Fruit fly (Drosophila melanogaster) whole organism, embryonic: ENCODE results near the gene CG4957.

ENCODE experiments used
- ATbp ChIP-seq: fragments of 200-800 bp; sonication (Bioruptor generic); optimal IDR thresholded peaks from 2 replicates; lab custom pipeline; 2017; ENCODE audit warnings: missing biosample characterization, mild to moderate bottlenecking, missing genetic modification characterization, missing genetic modification reagents
- Aef1 ChIP-seq: fragments of 200-800 bp; sonication (Bioruptor generic); IDR thresholded peaks from 3 replicates; pipeline ENCODE4 v1.3.6; 2022; ENCODE audit warnings: missing biosample characterization, missing genetic modification characterization
- Blimp-1 ChIP-seq: fragments of 200-800 bp; sonication (Bioruptor generic); optimal IDR thresholded peaks from 3 replicates; lab custom pipeline; 2018; ENCODE audit warnings: missing biosample characterization, missing genetic modification characterization, mild to moderate bottlenecking, moderate library complexity, missing genetic modification reagents
- BtbVII ChIP-seq: fragments of 200-800 bp; sonication (Bioruptor generic); optimal IDR thresholded peaks from 3 replicates; lab custom pipeline; 2017; ENCODE audit warnings: missing biosample characterization, mild to moderate bottlenecking, missing genetic modification characterization
- CG11696 ChIP-seq: fragments of 200-800 bp; sonication (Bioruptor generic); IDR thresholded peaks from 2 replicates; pipeline ENCODE4 v1.3.6; 2022; ENCODE audit warnings: missing biosample characterization, missing genetic modification characterization
- CG12391 ChIP-seq: fragments of 200-800 bp; sonication (Bioruptor generic); optimal IDR thresholded peaks from 3 replicates; lab custom pipeline; 2018; ENCODE audit warnings: missing biosample characterization, mild to moderate bottlenecking, missing genetic modification characterization, moderate library complexity
- CG14965 ChIP-seq: fragments of 200-800 bp; sonication (Bioruptor generic); optimal IDR thresholded peaks from 2 replicates; lab custom pipeline; 2016; ENCODE audit warnings: missing biosample characterization, missing genetic modification characterization, borderline replicate concordance
- CG15479 ChIP-seq: fragments of 200-800 bp; sonication (Bioruptor generic); optimal IDR thresholded peaks from 3 replicates; lab custom pipeline; 2019; ENCODE audit warnings: missing biosample characterization, mild to moderate bottlenecking, missing genetic modification characterization, moderate library complexity
- CG15601 ChIP-seq: fragments of 200-800 bp; sonication (Bioruptor generic); optimal IDR thresholded peaks from 3 replicates; lab custom pipeline; 2019; ENCODE audit warnings: missing biosample characterization, mild to moderate bottlenecking, missing genetic modification characterization, moderate library complexity
- CG3281 ChIP-seq: fragments of 200-800 bp; sonication (Bioruptor generic); optimal IDR thresholded peaks from 3 replicates; lab custom pipeline; 2017; ENCODE audit warnings: missing biosample characterization, mild to moderate bottlenecking, missing genetic modification characterization
- CG3838 ChIP-seq: fragments of 200-800 bp; sonication (Bioruptor generic); optimal IDR thresholded peaks from 3 replicates; lab custom pipeline; 2016; ENCODE audit warnings: missing biosample characterization, missing genetic modification characterization
- CG6683 ChIP-seq: fragments of 200-800 bp; sonication (Bioruptor generic); optimal IDR thresholded peaks from 2 replicates; lab custom pipeline; 2017; ENCODE audit warnings: missing biosample characterization, mild to moderate bottlenecking, missing genetic modification characterization, missing genetic modification reagents
- CG6791 ChIP-seq: fragments of 200-800 bp; sonication (Bioruptor generic); IDR thresholded peaks from 3 replicates; pipeline ENCODE4 v1.3.6; 2022; ENCODE audit warnings: missing biosample characterization, missing genetic modification characterization; ENCODE audit not compliant: partially characterized antibody
- CG8388 ChIP-seq: fragments of 200-800 bp; sonication (Bioruptor generic); optimal IDR thresholded peaks from 2 replicates; lab custom pipeline; 2019; ENCODE audit warnings: missing biosample characterization, mild to moderate bottlenecking, missing genetic modification characterization, moderate library complexity
- Drgx ChIP-seq: fragments of 200-800 bp; sonication (Bioruptor generic); IDR thresholded peaks from 2 replicates; pipeline ENCODE4 v1.3.6; 2022; ENCODE audit warnings: missing biosample characterization, missing genetic modification characterization
- Hey ChIP-seq: fragments of 200-800 bp; sonication (Bioruptor generic); optimal IDR thresholded peaks from 3 replicates; lab custom pipeline; 2018; ENCODE audit warnings: missing biosample characterization, mild to moderate bottlenecking, missing genetic modification characterization
- MTF-1 ChIP-seq: fragments of 200-800 bp; sonication (Bioruptor generic); optimal IDR thresholded peaks from 2 replicates; lab custom pipeline; 2018; ENCODE audit warnings: missing biosample characterization, mild to moderate bottlenecking, missing genetic modification characterization, borderline replicate concordance
- Mes4 ChIP-seq: fragments of 200-800 bp; sonication (Bioruptor generic); optimal IDR thresholded peaks from 2 replicates; lab custom pipeline; 2016; ENCODE audit warnings: missing biosample characterization, missing genetic modification characterization
- Myb ChIP-seq: fragments of 200-800 bp; sonication (Bioruptor generic); optimal IDR thresholded peaks from 2 replicates; lab custom pipeline; 2016; ENCODE audit warnings: missing biosample characterization, missing genetic modification characterization
- Sox102F ChIP-seq: fragments of 200-800 bp; sonication (Bioruptor generic); optimal IDR thresholded peaks from 2 replicates; lab custom pipeline; 2018; ENCODE audit warnings: missing biosample characterization, mild to moderate bottlenecking, missing genetic modification characterization, moderate library complexity
- Sry-β ChIP-seq: fragments of 200-800 bp; sonication (Bioruptor generic); optimal IDR thresholded peaks from 2 replicates; lab custom pipeline; 2018; ENCODE audit warnings: missing biosample characterization, mild to moderate bottlenecking, missing genetic modification characterization, moderate library complexity
- ab ChIP-seq: fragments of 200-800 bp; sonication (Bioruptor generic); optimal IDR thresholded peaks from 2 replicates; lab custom pipeline; 2016; ENCODE audit warnings: missing biosample characterization, missing genetic modification characterization
- az2 ChIP-seq: fragments of 200-800 bp; sonication (Bioruptor generic); optimal IDR thresholded peaks from 3 replicates; lab custom pipeline; 2016; ENCODE audit warnings: missing biosample characterization, missing genetic modification characterization
- bowl ChIP-seq: fragments of 200-800 bp; sonication (Bioruptor generic); IDR thresholded peaks from 2 replicates; pipeline ENCODE4 v1.3.6; 2022; ENCODE audit warnings: missing biosample characterization, missing genetic modification characterization
- chm ChIP-seq: fragments of 200-800 bp; sonication (Bioruptor generic); IDR thresholded peaks from 2 replicates; pipeline ENCODE4 v1.3.6; 2022; ENCODE audit warnings: missing biosample characterization, missing genetic modification characterization
- eve ChIP-seq, 2 experiments: fragments of >200 bp; optimal IDR thresholded peaks; 2 replicates each; lab custom pipeline; 2017; ENCODE audit warnings: missing biosample characterization in 2 of 2, missing genetic modification characterization in 2 of 2
- ftz-f1 ChIP-seq: fragments of 200-800 bp; sonication (Bioruptor generic); optimal IDR thresholded peaks from 2 replicates; lab custom pipeline; 2016; ENCODE audit warnings: missing biosample characterization, missing genetic modification characterization
- gcm2 ChIP-seq: fragments of 200-800 bp; sonication (Bioruptor generic); optimal IDR thresholded peaks from 2 replicates; lab custom pipeline; 2016; ENCODE audit warnings: missing biosample characterization, missing genetic modification characterization
- gfzf ChIP-seq: fragments of 200-800 bp; sonication (Bioruptor generic); optimal IDR thresholded peaks from 2 replicates; lab custom pipeline; 2016; ENCODE audit warnings: missing biosample characterization, mild to moderate bottlenecking, missing genetic modification characterization, moderate library complexity
- gsb ChIP-seq: fragments of 200-800 bp; sonication (Bioruptor generic); IDR thresholded peaks from 2 replicates; pipeline ENCODE4 v1.3.6; 2022; ENCODE audit warnings: missing biosample characterization, missing genetic modification characterization
- lola ChIP-seq, 3 experiments: fragments of >200 bp in 2 of 3; fragments of 200-800 bp in 1 of 3; sonication (Bioruptor generic) in 1 of 3; optimal IDR thresholded peaks; 2 replicates each; lab custom pipeline; 2017 to 2019; ENCODE audit warnings: missing biosample characterization in 3 of 3, missing genetic modification characterization in 3 of 3, mild to moderate bottlenecking in 1 of 3, moderate library complexity in 1 of 3
- luna ChIP-seq: fragments of 200-800 bp; sonication (Bioruptor generic); optimal IDR thresholded peaks from 2 replicates; lab custom pipeline; 2016; ENCODE audit warnings: missing biosample characterization, missing genetic modification characterization
- org-1 ChIP-seq: fragments of 200-800 bp; sonication (Bioruptor generic); optimal IDR thresholded peaks from 2 replicates; lab custom pipeline; 2017; ENCODE audit warnings: missing biosample characterization, missing genetic modification characterization
- pita ChIP-seq: fragments of 200-800 bp; sonication (Bioruptor generic); optimal IDR thresholded peaks from 2 replicates; lab custom pipeline; 2017; ENCODE audit warnings: missing biosample characterization, mild to moderate bottlenecking, missing genetic modification characterization
- psq ChIP-seq: fragments of 200-800 bp; sonication (Bioruptor generic); optimal IDR thresholded peaks from 2 replicates; lab custom pipeline; 2017; ENCODE audit warnings: missing biosample characterization, missing genetic modification characterization
- sc ChIP-seq, 3 experiments: fragments of >200 bp in 2 of 3; fragments of 200-800 bp in 1 of 3; sonication (Bioruptor generic) in 1 of 3; optimal IDR thresholded peaks; 2 replicates in 2 of 3; 3 replicates in 1 of 3; lab custom pipeline; 2017; ENCODE audit warnings: mild to moderate bottlenecking in 1 of 3, missing biosample characterization in 1 of 3, missing genetic modification characterization in 1 of 3, missing genetic modification reagents in 1 of 3
- stc ChIP-seq: fragments of 200-800 bp; sonication (Bioruptor generic); IDR thresholded peaks from 2 replicates; pipeline ENCODE4 v1.3.6; 2022; ENCODE audit warnings: missing biosample characterization, missing genetic modification characterization

The CG4957 gene

DNA sequence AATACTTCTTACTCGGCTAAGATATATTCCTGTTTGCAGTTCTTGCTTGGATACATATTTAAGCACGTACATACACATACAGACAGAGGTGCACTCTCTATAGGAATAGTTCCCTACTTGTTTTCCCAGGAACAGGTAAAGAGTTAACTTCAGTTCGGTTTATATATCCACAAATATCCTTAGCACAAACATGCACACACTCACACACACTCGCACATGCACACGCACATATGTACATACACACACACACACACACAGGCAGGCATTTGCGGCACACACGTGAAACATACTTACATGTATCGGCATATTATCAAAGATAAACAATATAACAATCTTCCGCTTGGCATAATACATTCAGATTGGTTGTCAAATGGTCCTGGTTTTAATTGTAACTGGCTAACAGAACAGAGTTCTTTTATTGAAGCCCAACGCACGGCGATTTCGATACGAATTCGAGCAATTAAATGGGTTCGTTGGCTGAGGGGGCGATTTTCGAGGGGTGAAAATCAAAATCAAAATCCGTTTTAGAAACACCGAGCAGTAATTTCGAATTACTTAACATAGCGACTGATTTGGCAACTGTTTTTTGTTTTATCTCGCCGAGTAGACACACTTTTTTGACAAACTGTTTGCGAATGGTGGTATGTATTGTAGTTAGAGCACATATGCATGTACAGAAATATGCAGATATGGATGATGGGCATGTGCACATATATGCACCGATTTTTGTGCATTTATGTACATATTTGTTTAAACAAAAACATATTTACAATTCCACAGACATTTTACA is 8.5 kb upstream of the CG4957 start (continued):
- no peak for TF ChIP-seq stc
- TF ChIP-seq CG6683 (GFP tag; lab: Kevin White, UChicago): no peak
- TF ChIP-seq gcm2 (GFP tag; lab: Kevin White, UChicago): no peak
- TF ChIP-seq Sry-β (GFP tag; lab: Kevin White, UChicago): no peak
- no peak for TF ChIP-seq Hey (tag; lab: Kevin White, UChicago)
- no peak for TF ChIP-seq Sox102F
- TF ChIP-seq psq (GFP tag; lab: Kevin White, UChicago): no peak
- no peak for TF ChIP-seq gfzf (GFP tag; lab: Kevin White, UChicago)
- TF ChIP-seq CG15479: peak; percentile 47
- TF ChIP-seq Mes4 (GFP tag; lab: Kevin White, UChicago): no peak
- no peak for TF ChIP-seq chm (GFP tag; lab: Robert Waterston, UW)
- TF ChIP-seq bowl (GFP tag; lab: Robert Waterston, UW): no peak
- no peak for TF ChIP-seq gsb (GFP tag; lab: Robert Waterston, UW)
- no peak for TF ChIP-seq pita (GFP tag; lab: Kevin White, UChicago)
- TF ChIP-seq CG12391 (tag; lab: Kevin White, UChicago): no peak
- peak; percentile 99 for TF ChIP-seq CG8388 (GFP tag; lab: Kevin White, UChicago)
- TF ChIP-seq luna (GFP tag; lab: Kevin White, UChicago): no peak
- TF ChIP-seq ab: no peak
- no peak for TF ChIP-seq CG15601 (tag; lab: Kevin White, UChicago)
- no peak for TF ChIP-seq Aef1 (GFP tag; lab: Robert Waterston, UW)
- TF ChIP-seq Drgx: 0 out of 2 replicates have a peak, but pooled peaks have one; percentile 27
- peak in 1 of 2 experiments; percentile 36 for TF ChIP-seq eve (GFP tag; optimal IDR thresholded peaks at IDR 0.05; lab: Kevin White, UChicago)
- TF ChIP-seq org-1 (GFP tag; lab: Kevin White, UChicago): no peak
- no peak for TF ChIP-seq az2 (GFP tag; lab: Kevin White, UChicago)
- TF ChIP-seq lola (GFP tag; optimal IDR thresholded peaks at IDR 0.05; lab: Kevin White, UChicago): peak in 1 of 3 experiments; percentile 44
- TF ChIP-seq BtbVII: no peak
- no peak for TF ChIP-seq sc (optimal IDR thresholded peaks at IDR 0.05; lab: Kevin White, UChicago)
- no peak for TF ChIP-seq sc (GFP tag; optimal IDR thresholded peaks at IDR 0.05; lab: Kevin White, UChicago)
- no peak for TF ChIP-seq MTF-1 (GFP tag; lab: Kevin White, UChicago)
- TF ChIP-seq Myb (GFP tag; lab: Kevin White, UChicago): no peak
- no peak for TF ChIP-seq CG3281 (GFP tag; lab: Kevin White, UChicago)
- no peak for TF ChIP-seq ftz-f1 (GFP tag; lab: Kevin White, UChicago)
- no peak for TF ChIP-seq CG11696 (GFP tag; lab: Robert Waterston, UW)
- no peak for TF ChIP-seq CG3838 (GFP tag; lab: Kevin White, UChicago)
- TF ChIP-seq ATbp (GFP tag; lab: Kevin White, UChicago): no peak
- TF ChIP-seq Blimp-1 (GFP tag; lab: Kevin White, UChicago): no peak
- no peak for TF ChIP-seq CG14965
- no peak for TF ChIP-seq CG6791 (GFP tag; lab: Robert Waterston, UW)
